Worm (Caenorhabditis elegans): ENCODE data around the gene mtss-1.

- TF ChIP-seq flt-1 (GFP tag; IDR thresholded peaks at IDR 0.05) (no peak), ztf-23 (GFP tag; IDR thresholded peaks at IDR 0.05) (no peak), cog-1 (tag; optimal IDR thresholded peaks at IDR 0.05) (no peak), med-1 (GFP tag; optimal IDR thresholded peaks at IDR 0.05; ENCODE audit: insufficient read depth) (no peak), ztf-29 (GFP tag; IDR thresholded peaks at IDR 0.05) (no peak), klf-2 (GFP tag; conservative IDR thresholded peaks at IDR 0.05) (no peak), ref-1 (GFP tag; conservative IDR thresholded peaks at IDR 0.05) (no peak)
Measured at ce11 chrIII:8719105-8719504, 49.0 kb upstream of the mtss-1 start.

Data from whole organism, midembryonic.